Worm (Caenorhabditis elegans): Measurements from ENCODE around the gene F21A3.4.

Gene F21A3.4

ce11 chrV:15511613-15512216, 24.7 kb upstream of the F21A3.4 start, which contains the start of gene rpl-38:
rpl-38 (plus strand) TSS chrV:15512166.
- no peak for TF ChIP-seq klf-2 (GFP tag; conservative IDR thresholded peaks at IDR 0.05)
- TF ChIP-seq flt-1 (GFP tag; IDR thresholded peaks at IDR 0.05) = no peak
- TF ChIP-seq ref-1 (GFP tag; conservative IDR thresholded peaks at IDR 0.05) = no peak
- no peak for TF ChIP-seq cog-1 (tag; optimal IDR thresholded peaks at IDR 0.05)
- no peak for TF ChIP-seq ztf-23 (GFP tag; IDR thresholded peaks at IDR 0.05)
- TF ChIP-seq T22C8.4 (GFP tag; IDR thresholded peaks at IDR 0.05) = no peak
- TF ChIP-seq ztf-29 (GFP tag; IDR thresholded peaks at IDR 0.05) = no peak

ce11 chrV:15512856-15513756, 23.3 kb upstream of the F21A3.4 start:
- TF ChIP-seq klf-2 (GFP tag; conservative IDR thresholded peaks at IDR 0.05) (no peak), med-1 (GFP tag; optimal IDR thresholded peaks at IDR 0.05; ENCODE audit: insufficient read depth) (no peak)

- TF ChIP-seq ztf-23 (GFP tag; IDR thresholded peaks at IDR 0.05) (no peak), tab-1 (GFP tag; IDR thresholded peaks at IDR 0.05) (no peak), med-1 (GFP tag; optimal IDR thresholded peaks at IDR 0.05; ENCODE audit: insufficient read depth) (no peak), klf-2 (GFP tag; conservative IDR thresholded peaks at IDR 0.05) (no peak), flt-1 (GFP tag; IDR thresholded peaks at IDR 0.05) (no peak), cog-1 (tag; optimal IDR thresholded peaks at IDR 0.05) (no peak), T22C8.4 (GFP tag; IDR thresholded peaks at IDR 0.05) (no peak), ztf-29 (GFP tag; IDR thresholded peaks at IDR 0.05) (no peak)
Observed at ce11 chrV:15515365-15515764, 21.1 kb upstream of the F21A3.4 start.

ce11 chrV:15516476-15516875, 19.9 kb upstream of the F21A3.4 start:
- TF ChIP-seq cog-1 (tag; optimal IDR thresholded peaks at IDR 0.05) = no peak

- no peak for TF ChIP-seq cog-1 (tag; optimal IDR thresholded peaks at IDR 0.05)
- TF ChIP-seq med-1 (GFP tag; optimal IDR thresholded peaks at IDR 0.05; ENCODE audit: insufficient read depth) = no peak
- TF ChIP-seq ztf-29 (GFP tag; IDR thresholded peaks at IDR 0.05) = no peak
- TF ChIP-seq klf-2 (GFP tag; conservative IDR thresholded peaks at IDR 0.05) = no peak
Observed at ce11 chrV:15517413-15517812, 19.0 kb upstream of the F21A3.4 start, which contains the start of gene F21A3.3. F21A3.3 (plus strand) TSS chrV:15517713.

ce11 chrV:15519845-15520244, 16.6 kb upstream of the F21A3.4 start:
- no peak for TF ChIP-seq cog-1 (tag; optimal IDR thresholded peaks at IDR 0.05)
- no peak for TF ChIP-seq ztf-23 (GFP tag; IDR thresholded peaks at IDR 0.05)
- TF ChIP-seq ref-1 (GFP tag; conservative IDR thresholded peaks at IDR 0.05) = no peak
- TF ChIP-seq tab-1 (GFP tag; IDR thresholded peaks at IDR 0.05) = no peak
- no peak for TF ChIP-seq T22C8.4 (GFP tag; IDR thresholded peaks at IDR 0.05)
- TF ChIP-seq flt-1 (GFP tag; IDR thresholded peaks at IDR 0.05) = no peak
- no peak for TF ChIP-seq klf-2 (GFP tag; conservative IDR thresholded peaks at IDR 0.05)
- no peak for TF ChIP-seq ztf-29 (GFP tag; IDR thresholded peaks at IDR 0.05)
- no peak for TF ChIP-seq med-1 (GFP tag; optimal IDR thresholded peaks at IDR 0.05; ENCODE audit: insufficient read depth)

- TF ChIP-seq med-1 (GFP tag; optimal IDR thresholded peaks at IDR 0.05; ENCODE audit: insufficient read depth) (no peak), tab-1 (GFP tag; IDR thresholded peaks at IDR 0.05) (no peak), flt-1 (GFP tag; IDR thresholded peaks at IDR 0.05) (no peak), T22C8.4 (GFP tag; IDR thresholded peaks at IDR 0.05) (no peak), ztf-23 (GFP tag; IDR thresholded peaks at IDR 0.05) (no peak), ref-1 (GFP tag; conservative IDR thresholded peaks at IDR 0.05) (no peak), ztf-29 (GFP tag; IDR thresholded peaks at IDR 0.05) (no peak), klf-2 (GFP tag; conservative IDR thresholded peaks at IDR 0.05) (no peak), cog-1 (tag; optimal IDR thresholded peaks at IDR 0.05) (no peak)
Observed at ce11 chrV:15520398-15520797, 16.0 kb upstream of the F21A3.4 start.

ce11 chrV:15521920-15522319, 14.5 kb upstream of the F21A3.4 start, which contains the start of gene lgc-31:
lgc-31 (minus strand) TSS chrV:15522020.
- no peak for TF ChIP-seq ztf-29 (GFP tag; IDR thresholded peaks at IDR 0.05)

ce11 chrV:15529069-15529468, 7.4 kb upstream of the F21A3.4 start, which contains the start of gene srh-276:
srh-276 (plus strand) TSS chrV:15529369.
- no peak for TF ChIP-seq ztf-23 (GFP tag; IDR thresholded peaks at IDR 0.05)
- TF ChIP-seq med-1 (GFP tag; optimal IDR thresholded peaks at IDR 0.05; ENCODE audit: insufficient read depth) = no peak
- TF ChIP-seq ztf-29 (GFP tag; IDR thresholded peaks at IDR 0.05) = no peak
- no peak for TF ChIP-seq tab-1 (GFP tag; IDR thresholded peaks at IDR 0.05)
- no peak for TF ChIP-seq flt-1 (GFP tag; IDR thresholded peaks at IDR 0.05)
- no peak for TF ChIP-seq cog-1 (tag; optimal IDR thresholded peaks at IDR 0.05)
- TF ChIP-seq ref-1 (GFP tag; conservative IDR thresholded peaks at IDR 0.05) = no peak
- TF ChIP-seq klf-2 (GFP tag; conservative IDR thresholded peaks at IDR 0.05) = no peak
- no peak for TF ChIP-seq T22C8.4 (GFP tag; IDR thresholded peaks at IDR 0.05)

- no peak for TF ChIP-seq tab-1 (GFP tag; IDR thresholded peaks at IDR 0.05)
- TF ChIP-seq flt-1 (GFP tag; IDR thresholded peaks at IDR 0.05) = no peak
- TF ChIP-seq cog-1 (tag; optimal IDR thresholded peaks at IDR 0.05) = no peak
- TF ChIP-seq ref-1 (GFP tag; conservative IDR thresholded peaks at IDR 0.05) = no peak
- TF ChIP-seq klf-2 (GFP tag; conservative IDR thresholded peaks at IDR 0.05) = no peak
- TF ChIP-seq T22C8.4 (GFP tag; IDR thresholded peaks at IDR 0.05) = no peak
Observed at ce11 chrV:15533096-15533495, 3.3 kb upstream of the F21A3.4 start, which contains the start of gene F21A3.11. F21A3.11 (minus strand) TSS chrV:15533212.
